Worm (Caenorhabditis elegans): ENCODE results near the gene crn-4.

DNA sequence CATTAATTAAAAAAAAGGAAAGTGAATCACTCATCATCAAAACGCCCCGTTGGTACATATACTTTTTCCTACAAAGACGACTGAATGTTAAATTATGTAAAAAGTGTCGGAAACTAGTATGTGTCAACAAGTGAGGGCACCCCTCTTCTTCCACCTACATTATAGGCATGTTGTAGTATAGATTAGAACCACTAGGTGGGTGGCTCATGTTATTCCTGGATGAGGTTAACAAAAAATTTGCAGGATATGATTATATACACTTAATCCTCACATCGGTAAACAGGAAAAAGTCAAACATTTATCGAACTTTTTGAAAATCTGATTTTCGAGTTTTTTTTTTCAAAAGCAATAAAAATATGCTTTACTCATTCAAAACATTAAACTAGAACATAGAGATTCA is 18.1 kb upstream of the crn-4 start:
- TF ChIP-seq aha-1 (tag; optimal IDR thresholded peaks at IDR 0.05), result no peak
- no peak for TF ChIP-seq unc-86 (tag; optimal IDR thresholded peaks at IDR 0.05)
